Worm (Caenorhabditis elegans): ENCODE measurements around the gene unc-69.

ce11 chrIII:10293362-10293761, 25.4 kb upstream of the unc-69 start:
- TF ChIP-seq ccch-3 (GFP tag; optimal IDR thresholded peaks at IDR 0.05) (no peak), mes-4 (tag; optimal IDR thresholded peaks at IDR 0.05) (no peak)

Data from whole organism, young adult.